Worm (Caenorhabditis elegans): ENCODE results near the gene fbxb-24.

DNA sequence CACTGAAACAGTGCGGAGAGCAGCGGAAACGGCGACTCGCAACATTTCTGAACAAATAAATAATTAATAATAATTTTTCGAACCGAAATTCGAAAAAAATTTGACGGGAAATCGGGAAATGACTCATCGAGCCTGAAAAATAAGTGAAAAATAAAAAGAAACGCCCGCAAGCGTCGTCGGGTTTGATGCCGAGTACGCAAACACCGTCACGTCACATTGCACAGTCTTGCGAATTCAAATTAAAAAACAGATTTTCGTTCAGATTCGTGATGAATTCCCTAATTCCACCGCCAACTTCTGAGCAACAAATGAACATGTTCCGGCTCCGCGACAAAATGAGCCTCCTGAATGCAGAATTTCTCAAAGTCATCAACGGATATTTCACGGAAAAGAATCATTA lies 6.9 kb downstream of the fbxb-24 start, which contains the start of the genes ndab-1 and npp-16:
- TF ChIP-seq ztf-23 (GFP tag; IDR thresholded peaks at IDR 0.05) (no peak), ztf-29 (GFP tag; IDR thresholded peaks at IDR 0.05) (no peak), ref-1 (GFP tag; conservative IDR thresholded peaks at IDR 0.05) (no peak), flt-1 (GFP tag; IDR thresholded peaks at IDR 0.05) (0 out of 2 replicates have a peak, but pooled peaks have one; percentile 36)
